Worm (Caenorhabditis elegans) whole organism, midembryonic: ENCODE data around the gene fbxa-135.

Experiments
- T22C8.4 ChIP-seq: fragments of 200-800 bp; sonication (Bioruptor generic); IDR thresholded peaks from 2 replicates; pipeline ENCODE4 v1.3.6; 2022; ENCODE audit warnings: missing genetic modification characterization, missing compliant biosample characterization
- flt-1 ChIP-seq: fragments of 200-800 bp; sonication (Bioruptor generic); IDR thresholded peaks from 2 replicates; pipeline ENCODE4 v1.3.6; 2022; ENCODE audit warnings: missing genetic modification characterization, missing compliant biosample characterization
- klf-2 ChIP-seq: fragments of 200-800 bp; sonication (Bioruptor generic); conservative IDR thresholded peaks from 2 replicates; pipeline ENCODE4 v1.3.6; 2022; ENCODE audit warnings: missing genetic modification reagents, missing genetic modification characterization, missing compliant biosample characterization
- ref-1 ChIP-seq: fragments of 200-800 bp; sonication (Bioruptor generic); conservative IDR thresholded peaks from 2 replicates; pipeline ENCODE4 v1.3.6; 2022; ENCODE audit warnings: missing genetic modification reagents, missing genetic modification characterization, missing compliant biosample characterization
- tab-1 ChIP-seq: fragments of 200-800 bp; sonication (Bioruptor generic); IDR thresholded peaks from 2 replicates; pipeline ENCODE4 v1.3.6; 2022; ENCODE audit warnings: missing genetic modification characterization, missing compliant biosample characterization
- ztf-23 ChIP-seq: fragments of 200-800 bp; sonication (Bioruptor generic); IDR thresholded peaks from 2 replicates; pipeline ENCODE4 v1.3.6; 2022; ENCODE audit warnings: missing genetic modification reagents, missing genetic modification characterization, missing compliant biosample characterization
- ztf-29 ChIP-seq: fragments of 200-800 bp; sonication (Bioruptor generic); IDR thresholded peaks from 2 replicates; pipeline ENCODE4 v1.3.6; 2022; ENCODE audit warnings: missing genetic modification reagents, missing genetic modification characterization, missing compliant biosample characterization

ce11 chrV:15412625-15413024 is 10.6 kb downstream of the fbxa-135 start, which contains the start of gene srbc-63:
- TF ChIP-seq flt-1 (GFP tag; lab: Robert Waterston, UW) (no peak), ref-1 (GFP tag; lab: Robert Waterston, UW) (no peak), T22C8.4 (GFP tag; lab: Robert Waterston, UW) (no peak), ztf-29 (GFP tag; lab: Robert Waterston, UW) (no peak), tab-1 (GFP tag; lab: Robert Waterston, UW) (no peak), klf-2 (GFP tag; lab: Robert Waterston, UW) (no peak), ztf-23 (GFP tag; lab: Robert Waterston, UW) (no peak)
